Worm (Caenorhabditis elegans): ENCODE data around the gene Y46C8AL.11.
A peak's percentile ranks its signal among the peaks of the same experiment; 100 is the strongest.

Y46C8AL.11 gene

DNA sequence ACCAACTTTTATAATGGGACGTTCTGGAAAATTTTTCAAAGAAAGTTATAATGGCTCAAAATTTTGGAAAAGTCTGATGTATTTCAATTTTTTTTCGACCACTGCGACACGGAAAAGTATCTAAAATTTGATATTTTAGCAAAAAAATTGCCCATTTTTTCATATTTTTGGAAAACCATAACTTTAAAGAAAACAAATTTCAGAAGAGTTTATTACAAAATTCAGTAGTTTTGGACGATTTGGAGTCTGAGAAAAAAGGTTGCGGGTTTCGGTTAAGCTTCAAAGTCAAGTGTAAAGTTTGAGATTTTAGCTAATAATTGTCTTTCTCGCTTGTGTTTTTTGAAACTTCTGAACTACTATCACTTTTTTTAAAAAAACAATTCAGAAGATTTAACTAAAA lies 45.0 kb downstream of the Y46C8AL.11 start (continued):
- TF ChIP-seq athp-1 (tag; optimal IDR thresholded peaks at IDR 0.05) = no peak
- TF ChIP-seq sptf-2 (GFP tag; optimal IDR thresholded peaks at IDR 0.05) = no peak

DNA sequence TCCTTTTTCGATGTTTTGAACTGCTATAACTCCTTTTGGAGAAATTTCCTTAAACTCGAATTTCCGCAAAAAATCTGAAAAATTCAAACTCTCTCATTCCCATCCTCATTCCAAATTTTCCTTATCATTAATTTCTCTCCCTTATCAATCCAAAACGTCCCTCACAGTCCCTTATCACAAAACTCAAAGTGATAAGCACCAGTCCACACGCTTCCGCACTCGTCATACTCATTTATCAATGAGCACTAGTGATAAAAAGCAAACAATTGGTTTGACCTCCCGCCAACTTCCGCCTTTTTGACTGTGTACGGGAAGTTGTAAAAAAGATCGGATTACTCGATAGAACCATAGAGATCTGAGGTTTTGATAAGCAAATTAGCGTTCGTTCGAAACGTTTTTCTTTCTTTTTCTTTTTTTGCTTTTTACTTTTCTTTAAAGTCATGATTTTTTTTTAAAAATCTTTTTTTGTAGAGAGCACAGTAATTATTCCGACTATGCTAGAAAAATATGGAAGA lies 45.6 kb downstream of the Y46C8AL.11 start, which contains the start of gene clec-78:
Gene clec-78 (plus strand): TSS at position 465 of the 515 bp plus-strand sequence.
- TF ChIP-seq F10E7.11 (tag; optimal IDR thresholded peaks at IDR 0.05) (no peak), egl-44 (GFP tag; IDR thresholded peaks at IDR 0.05) (0 out of 2 replicates have a peak, but pooled peaks have one; percentile 22), pbrm-1 (GFP tag; IDR thresholded peaks at IDR 0.05) (no peak), D2030.7 (GFP tag; IDR thresholded peaks at IDR 0.05) (no peak), let-526 (GFP tag; IDR thresholded peaks at IDR 0.05) (no peak), die-1 (tag; optimal IDR thresholded peaks at IDR 0.05) (no peak), sdz-38 (tag; optimal IDR thresholded peaks at IDR 0.05) (no peak), nhr-80 (tag; optimal IDR thresholded peaks at IDR 0.05) (peak; percentile 87), madf-10 (tag; optimal IDR thresholded peaks at IDR 0.05) (no peak), egl-18 (GFP tag; IDR thresholded peaks at IDR 0.05) (no peak), dox-1 (GFP tag; IDR thresholded peaks at IDR 0.05) (peak; percentile 55), atf-7 (tag; optimal IDR thresholded peaks at IDR 0.05) (peak; percentile 67), B0261.1 (tag; optimal IDR thresholded peaks at IDR 0.05) (no peak), ztf-22 (GFP tag; optimal IDR thresholded peaks at IDR 0.05) (peak; percentile 15), K11D2.4 (GFP tag; IDR thresholded peaks at IDR 0.05) (no peak), ceh-40 (GFP tag; IDR thresholded peaks at IDR 0.05) (no peak), lin-54 (GFP tag; optimal IDR thresholded peaks at IDR 0.05) (no peak), bed-2 (GFP tag; IDR thresholded peaks at IDR 0.05) (no peak), F52B5.7 (tag; optimal IDR thresholded peaks at IDR 0.05) (no peak), Y56A3A.18 (GFP tag; IDR thresholded peaks at IDR 0.05) (no peak), ets-4 (GFP tag; optimal IDR thresholded peaks at IDR 0.05) (peak; percentile 84)

DNA sequence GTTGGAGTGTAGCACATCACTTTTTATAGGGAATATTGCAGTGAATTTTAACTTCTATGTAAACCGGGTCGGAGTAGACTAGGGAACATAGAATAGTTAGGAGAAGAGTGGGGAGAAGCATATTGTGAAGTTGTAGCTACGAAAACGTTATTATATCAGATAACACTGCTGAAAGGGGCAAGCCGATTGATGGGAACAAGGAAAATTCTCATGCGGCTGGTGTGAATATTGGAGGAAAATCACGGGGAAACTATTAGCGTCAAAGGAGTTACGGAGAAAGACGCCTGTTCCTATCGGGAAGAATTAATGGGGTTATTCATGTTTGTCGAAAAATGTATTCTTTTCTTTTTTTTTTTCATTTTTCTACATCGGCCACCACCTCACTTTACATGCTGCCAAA lies 50.2 kb downstream of the Y46C8AL.11 start, which contains the start of gene F47C12.6:
Gene F47C12.6 (minus strand): TSS at position 101 of the 400 bp plus-strand sequence.
- TF ChIP-seq unc-130 (GFP tag; optimal IDR thresholded peaks at IDR 0.05) (no peak), B0019.2 (GFP tag; conservative IDR thresholded peaks at IDR 0.05) (no peak), F33H1.4 (GFP tag; IDR thresholded peaks at IDR 0.05) (no peak), zim-3 (tag; optimal IDR thresholded peaks at IDR 0.05) (no peak), F37B4.10 (GFP tag; IDR thresholded peaks at IDR 0.05) (no peak), hsf-1 (GFP tag; IDR thresholded peaks at IDR 0.05) (no peak), lsl-1 (GFP tag; optimal IDR thresholded peaks at IDR 0.05) (no peak), ekl-4 (GFP tag; IDR thresholded peaks at IDR 0.05) (no peak), mcd-1 (GFP tag; IDR thresholded peaks at IDR 0.05) (no peak), ztf-28 (GFP tag; IDR thresholded peaks at IDR 0.05) (no peak), die-1 (tag; optimal IDR thresholded peaks at IDR 0.05) (no peak), lin-54 (GFP tag; optimal IDR thresholded peaks at IDR 0.05) (no peak), xnd-1 (tag; optimal IDR thresholded peaks at IDR 0.05) (no peak), F23B12.7 (tag; optimal IDR thresholded peaks at IDR 0.05; ENCODE audit: insufficient read depth) (no peak), F52B5.7 (tag; optimal IDR thresholded peaks at IDR 0.05) (no peak), ceh-27 (GFP tag; optimal IDR thresholded peaks at IDR 0.05) (no peak), attf-3 (GFP tag; conservative IDR thresholded peaks at IDR 0.05) (no peak)
